Worm (Caenorhabditis elegans): ENCODE measurements around the gene zipt-13.

- no peak for TF ChIP-seq flt-1 (GFP tag; IDR thresholded peaks at IDR 0.05)
- no peak for TF ChIP-seq pes-1 (GFP tag; IDR thresholded peaks at IDR 0.05)
- TF ChIP-seq hmbx-1 (tag; optimal IDR thresholded peaks at IDR 0.05), result no peak
- TF ChIP-seq tbx-37 (GFP tag; conservative IDR thresholded peaks at IDR 0.05), result no peak
- no peak for TF ChIP-seq sea-1 (GFP tag; conservative IDR thresholded peaks at IDR 0.05)
- no peak for TF ChIP-seq aly-1 (tag; optimal IDR thresholded peaks at IDR 0.05)
- no peak for TF ChIP-seq ets-7 (tag; optimal IDR thresholded peaks at IDR 0.05)
- no peak for TF ChIP-seq ama-1 (optimal IDR thresholded peaks at IDR 0.05)
- no peak for TF ChIP-seq tra-4 (tag; optimal IDR thresholded peaks at IDR 0.05)
- TF ChIP-seq ceh-36 (tag; optimal IDR thresholded peaks at IDR 0.05), result no peak
- TF ChIP-seq B0310.2 (tag; optimal IDR thresholded peaks at IDR 0.05), result no peak
- no peak for TF ChIP-seq F13C5.2 (tag; optimal IDR thresholded peaks at IDR 0.05)
- TF ChIP-seq tbx-11 (GFP tag; IDR thresholded peaks at IDR 0.05), result no peak
These were observed at the start of gene zipt-13 for ce11 chrX:10236844-10237243.
